Worm (Caenorhabditis elegans) whole organism, mixed stage, embryonic: ENCODE results near the gene F53F4.17.

Experiments used
- ceh-43 ChIP-seq: fragments of 200-800 bp; sonication (Bioruptor generic); optimal IDR thresholded peaks from 2 replicates; lab custom pipeline; 2018; ENCODE audit warnings: mild to moderate bottlenecking, missing genetic modification characterization, moderate library complexity, missing compliant biosample characterization
- elt-3 ChIP-seq: fragments of 150-350 bp; optimal IDR thresholded peaks from 2 replicates; lab custom pipeline; 2014; ENCODE audit warnings: missing biosample characterization, missing genetic modification characterization
- nhr-237 ChIP-seq: fragments of 150-350 bp; optimal IDR thresholded peaks from 2 replicates; lab custom pipeline; 2014; ENCODE audit warnings: missing biosample characterization, missing genetic modification characterization
- pha-4 ChIP-seq: fragments of 150-350 bp; optimal IDR thresholded peaks from 2 replicates; lab custom pipeline; 2018; ENCODE audit warnings: missing biosample characterization, missing genetic modification reagents, missing genetic modification characterization
- snpc-4 ChIP-seq: fragments of 150-350 bp; optimal IDR thresholded peaks from 2 replicates; lab custom pipeline; 2014; ENCODE audit warnings: missing biosample characterization, missing genetic modification characterization
- unc-39 ChIP-seq: fragments of 150-350 bp; optimal IDR thresholded peaks from 2 replicates; lab custom pipeline; 2014; ENCODE audit warnings: missing biosample characterization, missing genetic modification characterization
- ztf-11 ChIP-seq: fragments of 150-350 bp; optimal IDR thresholded peaks from 2 replicates; lab custom pipeline; 2014; ENCODE audit warnings: missing biosample characterization, missing genetic modification characterization

ce11 chrV:13613870-13614269 is 25.9 kb downstream of the F53F4.17 start, which contains the start of gene F53F4.7:
- no peak for TF ChIP-seq ceh-43 (GFP tag; lab: Kevin White, UChicago)
- TF ChIP-seq pha-4 (tag; lab: Kevin White, UChicago), result no peak
- TF ChIP-seq nhr-237 (tag; lab: Kevin White, UChicago), result no peak
- TF ChIP-seq unc-39, result no peak
- no peak for TF ChIP-seq ztf-11 (tag; lab: Kevin White, UChicago)
- no peak for TF ChIP-seq snpc-4 (tag; lab: Kevin White, UChicago)
- no peak for TF ChIP-seq elt-3 (tag; lab: Kevin White, UChicago)
